Fruit fly (Drosophila melanogaster): Measurements from ENCODE around the gene CG14262.

CG14262 gene

DNA sequence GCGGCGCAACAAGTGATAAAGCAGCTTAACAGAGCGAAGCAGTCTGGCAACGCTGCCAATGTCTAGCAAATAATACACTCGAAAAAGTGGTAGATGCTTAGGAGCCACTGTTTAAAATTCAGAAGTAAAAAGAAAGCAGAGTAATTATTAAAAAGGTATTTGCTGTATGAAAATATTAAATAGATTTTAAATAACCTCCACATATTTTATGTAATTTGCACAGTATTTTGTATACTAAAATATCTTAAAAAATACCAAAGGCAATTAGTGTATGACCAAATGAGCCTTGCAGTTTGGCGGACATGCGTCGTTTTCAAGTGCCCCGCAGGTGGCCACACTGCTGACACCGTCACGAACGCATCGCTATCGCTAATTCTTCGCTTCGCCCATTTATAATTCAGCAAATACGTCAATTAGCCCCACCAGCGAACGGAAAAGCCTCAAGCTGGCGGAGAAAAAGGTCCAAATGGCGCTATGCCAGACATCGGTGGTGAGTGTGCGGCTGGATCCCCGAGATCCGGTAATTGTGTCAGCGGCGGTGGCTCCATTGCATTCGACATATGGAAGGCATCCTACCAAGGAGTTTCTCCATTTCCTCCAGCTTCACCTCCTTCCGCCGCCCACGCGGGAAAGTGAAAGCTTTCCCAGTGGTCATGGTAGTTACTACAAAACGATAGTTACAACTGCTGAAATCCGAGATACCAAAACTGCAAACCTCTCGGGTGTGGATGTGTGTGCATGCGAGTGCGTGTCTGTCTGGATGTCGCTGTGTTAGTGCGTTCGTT is 11.9 kb downstream of the CG14262 start, which contains the start of gene pll (continued):
- TF ChIP-seq net (GFP tag; optimal IDR thresholded peaks at IDR 0.05) (peak; percentile 64), spab (GFP tag; optimal IDR thresholded peaks at IDR 0.05) (no peak), CG31627 (GFP tag; optimal IDR thresholded peaks at IDR 0.05) (peak; percentile 85), CG34406 (GFP tag; optimal IDR thresholded peaks at IDR 0.05) (peak; percentile 69), CG11762 (GFP tag; optimal IDR thresholded peaks at IDR 0.05; ENCODE audit: insufficient read depth) (peak; percentile 57), CG3919 (GFP tag; optimal IDR thresholded peaks at IDR 0.05) (peak; percentile 89)

DNA sequence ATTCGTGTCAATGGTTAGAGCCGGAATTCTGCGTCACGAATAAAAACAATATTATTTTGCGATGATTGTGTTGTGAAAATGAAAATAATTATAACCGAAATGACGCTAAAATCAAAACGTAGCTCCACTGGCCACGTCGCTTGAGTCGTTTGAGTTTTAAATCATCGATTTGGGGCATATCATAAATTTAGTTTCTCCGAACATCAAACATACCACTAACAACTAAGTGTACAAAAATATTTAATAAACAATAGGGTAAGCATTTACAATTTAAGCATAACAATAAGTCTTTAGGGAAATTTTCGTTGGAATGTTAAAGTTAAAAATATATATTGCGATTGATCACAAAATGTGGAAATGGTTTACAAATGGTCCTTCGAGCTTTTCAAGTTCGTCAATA is 14.3 kb downstream of the CG14262 start, which contains the start of the genes TTLL6B and TfIIA-L:
TSS of gene TTLL6B (minus strand) at position 101 of the 400 bp plus-strand sequence.
TSS of gene TfIIA-L (plus strand) at position 206 of the 400 bp plus-strand sequence.
- TF ChIP-seq CG10631 (GFP tag; optimal IDR thresholded peaks at IDR 0.05) (no peak), CG6854 (GFP tag; optimal IDR thresholded peaks at IDR 0.05) (no peak), Sox14 (GFP tag; optimal IDR thresholded peaks at IDR 0.05) (no peak), Hr39 (GFP tag; optimal IDR thresholded peaks at IDR 0.05) (no peak)

DNA sequence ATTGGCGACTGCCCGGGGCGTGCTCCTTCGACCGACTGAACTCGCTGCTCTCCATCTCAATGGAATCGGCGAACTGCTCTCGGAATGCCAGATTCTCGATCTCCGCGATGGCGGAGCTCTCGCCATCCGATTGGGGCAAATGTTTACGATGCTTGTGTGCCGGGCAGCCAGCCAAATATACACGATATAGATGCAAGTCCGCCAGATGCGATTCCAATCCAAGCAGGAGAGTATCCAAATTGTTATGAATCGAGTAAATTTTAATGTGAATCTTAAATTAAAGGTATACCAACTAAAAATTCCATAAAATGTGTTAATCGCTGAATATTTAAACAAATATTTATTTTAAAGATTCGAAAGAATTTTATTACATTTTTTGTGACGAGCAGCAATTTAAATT is 17.3 kb downstream of the CG14262 start, which contains the start of gene CG5984:
TSS of gene CG5984 (minus strand) at position 101 of the 400 bp plus-strand sequence.
- TF ChIP-seq fd59A (GFP tag; optimal IDR thresholded peaks at IDR 0.05), result no peak
- peak; percentile 17 for TF ChIP-seq svp (GFP tag)

DNA sequence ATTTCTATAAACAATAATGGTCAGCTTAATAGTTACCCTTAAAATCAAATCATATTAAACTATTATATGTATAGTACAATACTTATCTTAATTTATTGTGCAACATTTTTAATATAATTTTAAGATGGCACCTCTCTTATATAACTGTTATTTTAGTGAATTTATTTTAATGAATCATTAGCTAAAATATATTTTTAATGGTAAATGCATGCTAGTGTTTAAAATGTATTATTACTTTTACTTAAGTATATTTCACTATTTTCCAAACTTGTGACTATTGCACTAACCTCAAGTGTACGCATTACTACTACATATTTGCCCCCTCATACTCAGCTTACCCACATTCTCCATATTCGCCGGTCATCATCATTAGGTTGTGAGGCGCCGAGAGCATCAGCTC is 19.0 kb downstream of the CG14262 start:
- TF ChIP-seq Lpt (GFP tag; optimal IDR thresholded peaks at IDR 0.05) (peak; percentile 31), acj6 (GFP tag; optimal IDR thresholded peaks at IDR 0.05) (peak; percentile 54), CG34406 (GFP tag; optimal IDR thresholded peaks at IDR 0.05) (peak; percentile 52), CG16779 (tag; optimal IDR thresholded peaks at IDR 0.05) (peak; percentile 15), Eip78C (GFP tag) (peak; percentile 89), Sox15 (GFP tag; optimal IDR thresholded peaks at IDR 0.05) (no peak), CG15336 (GFP tag; IDR thresholded peaks at IDR 0.05) (peak; percentile 87), fkh (GFP tag; optimal IDR thresholded peaks at IDR 0.05) (no peak), Ets96B (tag; optimal IDR thresholded peaks at IDR 0.05) (peak; percentile 82), CG3032 (tag; optimal IDR thresholded peaks at IDR 0.05) (peak; percentile 82), CG6163 (GFP tag; IDR thresholded peaks at IDR 0.05) (peak; percentile 48; the same call in 1 of the 3 replicates), Sox102F (GFP tag; optimal IDR thresholded peaks at IDR 0.05) (no peak), cyc (GFP tag; optimal IDR thresholded peaks at IDR 0.05) (no peak), svp (GFP tag) (peak; percentile 63), CG11902 (GFP tag; optimal IDR thresholded peaks at IDR 0.05) (no peak), CG11294 (GFP tag; IDR thresholded peaks at IDR 0.05) (peak; percentile 12; the same call in 1 of the 2 replicates), achi (GFP tag; optimal IDR thresholded peaks at IDR 0.05) (peak; percentile 68), Sox14 (GFP tag; optimal IDR thresholded peaks at IDR 0.05) (no peak), CG10631 (GFP tag; optimal IDR thresholded peaks at IDR 0.05) (peak; percentile 62), OdsH (GFP tag; optimal IDR thresholded peaks at IDR 0.05) (peak; percentile 54), pdm3 (GFP tag; optimal IDR thresholded peaks at IDR 0.05) (peak; percentile 40), dac (GFP tag; optimal IDR thresholded peaks at IDR 0.05) (no peak), CG6792 (GFP tag; optimal IDR thresholded peaks at IDR 0.05) (peak; percentile 25), Eip75B (GFP tag; optimal IDR thresholded peaks at IDR 0.05) (no peak), Gug (GFP tag; IDR thresholded peaks at IDR 0.05) (peak; percentile 49), lz (GFP tag; optimal IDR thresholded peaks at IDR 0.05) (no peak), eg (GFP tag; IDR thresholded peaks at IDR 0.05) (peak; percentile 73), CG11762 (GFP tag; optimal IDR thresholded peaks at IDR 0.05; ENCODE audit: insufficient read depth) (peak; percentile 39), CG31627 (GFP tag; optimal IDR thresholded peaks at IDR 0.05) (no peak), CG8632 (GFP tag; optimal IDR thresholded peaks at IDR 0.05) (peak; percentile 51), CG6808 (GFP tag; optimal IDR thresholded peaks at IDR 0.05) (peak; percentile 70), CG6276 (GFP tag; optimal IDR thresholded peaks at IDR 0.05) (peak; percentile 31), spab (GFP tag; optimal IDR thresholded peaks at IDR 0.05) (peak; percentile 56), Hr39 (GFP tag; optimal IDR thresholded peaks at IDR 0.05) (no peak), net (GFP tag; optimal IDR thresholded peaks at IDR 0.05) (peak; percentile 65), CG9139 (GFP tag; optimal IDR thresholded peaks at IDR 0.05) (peak; percentile 49), vri (GFP tag; optimal IDR thresholded peaks at IDR 0.05) (no peak), salr (GFP tag; optimal IDR thresholded peaks at IDR 0.05) (peak in 1 of 2 experiments; percentile 75), CG3919 (GFP tag; optimal IDR thresholded peaks at IDR 0.05) (peak; percentile 54), fd59A (GFP tag; optimal IDR thresholded peaks at IDR 0.05) (peak; percentile 45), CG8119 (GFP tag; IDR thresholded peaks at IDR 0.05) (peak; percentile 87)

Data from whole organism, prepupa.